Fruit fly (Drosophila melanogaster) whole organism, embryonic: ENCODE results near the gene CG13380.

Experiments used
- Abd-B ChIP-seq: fragments of 200-800 bp; sonication (Bioruptor generic); optimal IDR thresholded peaks from 2 replicates; lab custom pipeline; 2018; ENCODE audit warnings: missing biosample characterization, mild to moderate bottlenecking, missing genetic modification characterization, moderate library complexity
- CG13424 ChIP-seq: fragments of 200-800 bp; sonication (Bioruptor generic); optimal IDR thresholded peaks from 2 replicates; lab custom pipeline; 2019; ENCODE audit warnings: missing biosample characterization, mild to moderate bottlenecking, missing genetic modification characterization, moderate library complexity
- CG14050 ChIP-seq: fragments of 200-800 bp; sonication (Bioruptor generic); IDR thresholded peaks from 3 replicates; pipeline ENCODE4 v1.3.6; 2022; ENCODE audit warnings: missing biosample characterization, missing genetic modification characterization
- CG14965 ChIP-seq: fragments of 200-800 bp; sonication (Bioruptor generic); optimal IDR thresholded peaks from 2 replicates; lab custom pipeline; 2016; ENCODE audit warnings: missing biosample characterization, missing genetic modification characterization, borderline replicate concordance
- CG15073 ChIP-seq: fragments of 200-800 bp; sonication (Bioruptor generic); optimal IDR thresholded peaks from 2 replicates; lab custom pipeline; 2016; ENCODE audit warnings: missing biosample characterization, missing genetic modification characterization
- CG16815 ChIP-seq: fragments of 200-800 bp; sonication (Bioruptor generic); optimal IDR thresholded peaks from 3 replicates; lab custom pipeline; 2017; ENCODE audit warnings: missing biosample characterization, mild to moderate bottlenecking, missing genetic modification characterization
- CG2199 ChIP-seq: fragments of 200-800 bp; sonication (Bioruptor generic); IDR thresholded peaks from 3 replicates; pipeline ENCODE4 v1.3.6; 2022; ENCODE audit warnings: missing biosample characterization, missing genetic modification characterization
- CG30431 ChIP-seq: fragments of 200-800 bp; sonication (Bioruptor generic); optimal IDR thresholded peaks from 2 replicates; lab custom pipeline; 2017; ENCODE audit warnings: missing biosample characterization, missing genetic modification characterization
- CG31365 ChIP-seq: fragments of 200-800 bp; sonication (Bioruptor generic); optimal IDR thresholded peaks from 2 replicates; lab custom pipeline; 2018; ENCODE audit warnings: missing biosample characterization, mild to moderate bottlenecking, missing genetic modification characterization
- CG32767 ChIP-seq: fragments of 200-800 bp; sonication (Bioruptor generic); IDR thresholded peaks from 2 replicates; pipeline ENCODE4 v1.3.6; 2022; ENCODE audit warnings: missing biosample characterization, missing genetic modification characterization
- CG42726 ChIP-seq: fragments of 200-800 bp; sonication (Bioruptor generic); IDR thresholded peaks from 2 replicates; pipeline ENCODE4 v1.3.6; 2022; ENCODE audit warnings: missing biosample characterization, missing genetic modification characterization; ENCODE audit not compliant: partially characterized antibody
- CG4424 ChIP-seq: fragments of 200-800 bp; sonication (Bioruptor generic); optimal IDR thresholded peaks from 3 replicates; lab custom pipeline; 2016; ENCODE audit warnings: missing biosample characterization, missing genetic modification characterization
- CG4854 ChIP-seq: fragments of 200-800 bp; sonication (Bioruptor generic); optimal IDR thresholded peaks from 2 replicates; lab custom pipeline; 2016; ENCODE audit warnings: missing biosample characterization, missing genetic modification characterization, inconsistent platforms
- CG5180 ChIP-seq: fragments of 200-800 bp; sonication (Bioruptor generic); optimal IDR thresholded peaks from 3 replicates; lab custom pipeline; 2017; ENCODE audit warnings: missing biosample characterization, missing genetic modification characterization, mild to moderate bottlenecking, moderate library complexity, missing genetic modification reagents
- CG6813 ChIP-seq: fragments of 200-800 bp; sonication (Bioruptor generic); optimal IDR thresholded peaks from 2 replicates; lab custom pipeline; 2017; ENCODE audit warnings: missing biosample characterization, missing genetic modification characterization, mild to moderate bottlenecking, moderate library complexity, missing genetic modification reagents
- CG8924 ChIP-seq: fragments of 200-800 bp; optimal IDR thresholded peaks from 3 replicates; lab custom pipeline; 2019; ENCODE audit warnings: missing biosample characterization, mild to moderate bottlenecking, missing genetic modification characterization, moderate library complexity
- CG9609 ChIP-seq: fragments of 200-800 bp; sonication (Bioruptor generic); optimal IDR thresholded peaks from 3 replicates; lab custom pipeline; 2016; ENCODE audit warnings: missing biosample characterization, missing genetic modification characterization
- CG9932 ChIP-seq: fragments of 200-800 bp; sonication (Bioruptor generic); IDR thresholded peaks from 2 replicates; pipeline ENCODE4 v1.3.6; 2022; ENCODE audit warnings: missing biosample characterization, missing genetic modification characterization
- Doc2 ChIP-seq: fragments of 200-800 bp; sonication (Bioruptor generic); IDR thresholded peaks from 2 replicates; pipeline ENCODE4 v1.3.6; 2022; ENCODE audit warnings: missing biosample characterization, missing genetic modification characterization
- ERR ChIP-seq: fragments of 200-800 bp; sonication (Bioruptor generic); optimal IDR thresholded peaks from 2 replicates; lab custom pipeline; 2016; ENCODE audit warnings: missing biosample characterization, missing genetic modification characterization
- HHEX ChIP-seq: fragments of 200-800 bp; sonication (Bioruptor generic); optimal IDR thresholded peaks from 3 replicates; lab custom pipeline; 2017; ENCODE audit warnings: missing biosample characterization, mild to moderate bottlenecking, missing genetic modification characterization, missing genetic modification reagents
- Hey ChIP-seq: fragments of 200-800 bp; sonication (Bioruptor generic); optimal IDR thresholded peaks from 3 replicates; lab custom pipeline; 2018; ENCODE audit warnings: missing biosample characterization, mild to moderate bottlenecking, missing genetic modification characterization
- Kr ChIP-seq: fragments of 200-800 bp; sonication (Bioruptor generic); optimal IDR thresholded peaks from 2 replicates; lab custom pipeline; 2017; ENCODE audit warnings: missing biosample characterization, mild to moderate bottlenecking, missing genetic modification characterization
- Mad ChIP-seq: fragments of 200-800 bp; sonication (Bioruptor generic); optimal IDR thresholded peaks from 2 replicates; lab custom pipeline; 2016; ENCODE audit warnings: missing biosample characterization, missing genetic modification characterization
- NC2β ChIP-seq: fragments of 200-800 bp; sonication (Bioruptor generic); optimal IDR thresholded peaks from 2 replicates; lab custom pipeline; 2016; ENCODE audit warnings: missing biosample characterization, missing genetic modification characterization
- NfI ChIP-seq: fragments of 200-800 bp; sonication (Bioruptor generic); optimal IDR thresholded peaks from 3 replicates; lab custom pipeline; 2018; ENCODE audit warnings: missing biosample characterization, mild to moderate bottlenecking, missing genetic modification characterization, moderate library complexity
- Xrp1 ChIP-seq: fragments of 200-800 bp; sonication (Bioruptor generic); IDR thresholded peaks from 2 replicates; pipeline ENCODE4 v1.3.6; 2022; ENCODE audit warnings: missing biosample characterization, missing genetic modification characterization
- bab2 ChIP-seq: fragments of 200-800 bp; sonication (Bioruptor generic); optimal IDR thresholded peaks from 2 replicates; lab custom pipeline; 2016; ENCODE audit warnings: missing biosample characterization, missing genetic modification characterization
- btn ChIP-seq: fragments of 200-800 bp; sonication (Bioruptor generic); optimal IDR thresholded peaks from 2 replicates; lab custom pipeline; 2016; ENCODE audit warnings: missing biosample characterization, missing genetic modification characterization
- cas ChIP-seq: fragments of 200-800 bp; sonication (Bioruptor generic); IDR thresholded peaks from 2 replicates; pipeline ENCODE4 v1.3.6; 2022; ENCODE audit warnings: missing biosample characterization, missing genetic modification characterization
- chif ChIP-seq, 2 experiments: fragments of 200-800 bp; sonication (Bioruptor generic); optimal IDR thresholded peaks; 3 replicates each; lab custom pipeline; 2016; ENCODE audit warnings: missing biosample characterization in 2 of 2, missing genetic modification characterization in 2 of 2
- da ChIP-seq: fragments of 200-800 bp; sonication (Bioruptor generic); optimal IDR thresholded peaks from 2 replicates; lab custom pipeline; 2016; ENCODE audit warnings: missing biosample characterization, missing genetic modification characterization
- en ChIP-seq: fragments of 200-800 bp; sonication (Bioruptor generic); optimal IDR thresholded peaks from 2 replicates; lab custom pipeline; 2016; ENCODE audit warnings: missing biosample characterization, missing genetic modification characterization
- fd64A ChIP-seq: fragments of 200-800 bp; sonication (Bioruptor generic); optimal IDR thresholded peaks from 3 replicates; lab custom pipeline; 2018; ENCODE audit warnings: missing biosample characterization, mild to moderate bottlenecking, missing genetic modification characterization
- ftz-f1 ChIP-seq: fragments of 200-800 bp; sonication (Bioruptor generic); optimal IDR thresholded peaks from 2 replicates; lab custom pipeline; 2016; ENCODE audit warnings: missing biosample characterization, missing genetic modification characterization
- knrl ChIP-seq: fragments of 200-800 bp; sonication (Bioruptor generic); IDR thresholded peaks from 3 replicates; pipeline ENCODE4 v1.3.6; 2022; ENCODE audit warnings: missing biosample characterization, missing genetic modification characterization; ENCODE audit not compliant: partially characterized antibody
- lbe ChIP-seq: fragments of 200-800 bp; sonication (Bioruptor generic); optimal IDR thresholded peaks from 2 replicates; lab custom pipeline; 2016; ENCODE audit warnings: missing biosample characterization, mild to moderate bottlenecking, missing genetic modification characterization
- lola ChIP-seq, 3 experiments: fragments of >200 bp in 2 of 3; fragments of 200-800 bp in 1 of 3; sonication (Bioruptor generic) in 1 of 3; optimal IDR thresholded peaks; 2 replicates each; lab custom pipeline; 2017 to 2019; ENCODE audit warnings: missing biosample characterization in 3 of 3, missing genetic modification characterization in 3 of 3, mild to moderate bottlenecking in 1 of 3, moderate library complexity in 1 of 3
- org-1 ChIP-seq: fragments of 200-800 bp; sonication (Bioruptor generic); optimal IDR thresholded peaks from 2 replicates; lab custom pipeline; 2017; ENCODE audit warnings: missing biosample characterization, missing genetic modification characterization
- prd ChIP-seq, 3 experiments: fragments of >200 bp in 2 of 3; fragments of 200-800 bp in 1 of 3; sonication (Bioruptor generic) in 1 of 3; optimal IDR thresholded peaks in 2 of 3; IDR thresholded peaks in 1 of 3; 2 replicates in 2 of 3; 3 replicates in 1 of 3; pipeline versions ENCODE4 v1.3.6 to Lab custom; 2017 to 2022; ENCODE audit warnings: missing biosample characterization in 1 of 3, missing genetic modification characterization in 1 of 3
- pzg ChIP-seq: fragments of 200-800 bp; sonication (Bioruptor generic); optimal IDR thresholded peaks from 3 replicates; lab custom pipeline; 2018; ENCODE audit warnings: missing biosample characterization, mild to moderate bottlenecking, missing genetic modification characterization, moderate library complexity
- so ChIP-seq: fragments of 200-800 bp; sonication (Bioruptor generic); IDR thresholded peaks from 3 replicates; pipeline ENCODE4 v1.3.6; 2022; ENCODE audit warnings: missing biosample characterization, missing genetic modification characterization
- stwl ChIP-seq: fragments of 200-800 bp; sonication (Bioruptor generic); optimal IDR thresholded peaks from 3 replicates; lab custom pipeline; 2018; ENCODE audit warnings: missing biosample characterization, mild to moderate bottlenecking, missing genetic modification characterization, moderate library complexity
- vvl ChIP-seq: fragments of 200-800 bp; sonication (Bioruptor generic); IDR thresholded peaks from 2 replicates; pipeline ENCODE4 v1.3.6; 2022; ENCODE audit warnings: missing biosample characterization, missing genetic modification characterization
- wek ChIP-seq: fragments of 200-800 bp; sonication (Bioruptor generic); optimal IDR thresholded peaks from 3 replicates; lab custom pipeline; 2018; ENCODE audit warnings: missing biosample characterization, mild to moderate bottlenecking, missing genetic modification characterization, moderate library complexity
- yki ChIP-seq: fragments of >200 bp; optimal IDR thresholded peaks from 3 replicates; lab custom pipeline; 2018
- zf30C ChIP-seq: fragments of 200-800 bp; sonication (Bioruptor generic); optimal IDR thresholded peaks from 3 replicates; lab custom pipeline; 2018; ENCODE audit warnings: missing biosample characterization, mild to moderate bottlenecking, missing genetic modification characterization
- zfh1 ChIP-seq: fragments of 200-800 bp; sonication (Bioruptor generic); IDR thresholded peaks from 3 replicates; pipeline ENCODE4 v1.3.6; 2022; ENCODE audit warnings: missing biosample characterization, missing genetic modification characterization

The CG13380 gene

dm6 chr3L:18620988-18621734, 3.4 kb upstream of the CG13380 start (continued):
- TF ChIP-seq CG8924 (tag; lab: Kevin White, UChicago) (no peak), en (GFP tag; lab: Kevin White, UChicago) (no peak), so (GFP tag; lab: Robert Waterston, UW) (peak; percentile 43; the same call in 1 of the 3 replicates), stwl (tag; lab: Kevin White, UChicago) (peak; percentile 66), Hey (tag; lab: Kevin White, UChicago) (no peak), org-1 (GFP tag; lab: Kevin White, UChicago) (no peak), Abd-B (no peak), zfh1 (GFP tag; lab: Robert Waterston, UW) (0 out of 3 replicates have a peak, but pooled peaks have one; percentile 19), Mad (peak; percentile 30), CG16815 (no peak), yki (no peak), wek (GFP tag; lab: Kevin White, UChicago) (no peak), CG14050 (GFP tag; lab: Robert Waterston, UW) (no peak), CG13424 (tag; lab: Kevin White, UChicago) (peak; percentile 10), fd64A (GFP tag; lab: Kevin White, UChicago) (no peak), NC2β (GFP tag; lab: Kevin White, UChicago) (no peak), CG42726 (GFP tag; lab: Robert Waterston, UW) (peak; percentile 10; the same call in 1 of the 2 replicates), CG30431 (GFP tag; lab: Kevin White, UChicago) (no peak), CG6813 (GFP tag; lab: Kevin White, UChicago) (no peak), vvl (peak; percentile 76), knrl (GFP tag; lab: Robert Waterston, UW) (peak; percentile 47; the same call in 2 of the 3 replicates), bab2 (peak; percentile 42), cas (GFP tag; lab: Robert Waterston, UW) (peak; percentile 42; the same call in 1 of the 2 replicates), CG2199 (GFP tag; lab: Robert Waterston, UW) (no peak), CG32767 (GFP tag; lab: Robert Waterston, UW) (0 out of 2 replicates have a peak, but pooled peaks have one; percentile 11), CG4854 (GFP tag; lab: Kevin White, UChicago) (no peak), zf30C (GFP tag; lab: Kevin White, UChicago) (peak; percentile 81), CG31365 (tag; lab: Kevin White, UChicago) (peak; percentile 95), ftz-f1 (peak; percentile 17), HHEX (GFP tag; lab: Kevin White, UChicago) (peak; percentile 23), Kr (GFP tag; lab: Kevin White, UChicago) (no peak), CG15073 (GFP tag; lab: Kevin White, UChicago) (no peak), lbe (peak; percentile 4), da (GFP tag; lab: Kevin White, UChicago) (no peak), CG5180 (GFP tag; lab: Kevin White, UChicago) (no peak), ERR (GFP tag; lab: Kevin White, UChicago) (peak; percentile 63), btn (GFP tag; lab: Kevin White, UChicago) (no peak), CG4424 (GFP tag; lab: Kevin White, UChicago) (peak; percentile 28), prd (optimal IDR thresholded peaks at IDR 0.05; lab: Kevin White, UChicago) (no peak), prd (GFP tag; IDR thresholded peaks at IDR 0.05; lab: Robert Waterston, UW) (peak; percentile 49), lola (GFP tag; optimal IDR thresholded peaks at IDR 0.05; lab: Kevin White, UChicago) (peak in 1 of 3 experiments; percentile 35), CG9609 (peak; percentile 58), Doc2 (GFP tag; lab: Robert Waterston, UW) (no peak), CG14965 (GFP tag; lab: Kevin White, UChicago) (no peak), pzg (GFP tag; lab: Kevin White, UChicago) (peak; percentile 26), chif (GFP tag; optimal IDR thresholded peaks at IDR 0.05; lab: Kevin White, UChicago) (peak in 1 of 2 experiments; percentile 15), NfI (GFP tag; lab: Kevin White, UChicago) (peak; percentile 38), CG9932 (GFP tag; lab: Robert Waterston, UW) (peak; percentile 89), Xrp1 (GFP tag; lab: Robert Waterston, UW) (peak; percentile 61)
